Fruit fly (Drosophila melanogaster): ENCODE results near the gene hzg.

DNA sequence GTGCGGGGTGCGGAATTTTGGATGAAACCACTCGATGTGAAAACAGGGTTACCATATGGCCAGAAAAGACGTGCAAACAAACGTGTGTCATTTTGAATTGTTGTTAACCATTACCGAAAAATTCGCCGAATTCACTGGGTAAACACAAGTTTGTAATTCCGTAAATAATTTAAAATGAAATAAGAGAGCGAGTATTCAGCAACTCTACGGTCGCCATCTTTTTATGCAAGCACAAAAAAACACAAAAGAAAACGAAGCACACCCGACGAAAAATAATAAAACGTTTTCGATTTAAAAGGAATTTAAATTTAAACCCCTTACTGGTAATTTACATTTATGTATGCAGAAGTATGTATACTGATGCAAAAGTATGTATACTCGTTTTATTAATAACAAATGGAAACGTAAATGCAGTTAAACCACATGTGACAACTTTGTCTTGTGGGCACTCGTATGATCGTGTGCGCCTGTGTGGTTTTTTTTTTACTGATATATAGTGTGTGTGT is 41.3 kb upstream of the hzg start:
- TF ChIP-seq tai (GFP tag; optimal IDR thresholded peaks at IDR 0.05) (peak; percentile 90), psq (GFP tag; optimal IDR thresholded peaks at IDR 0.05) (peak; percentile 95)

Data from whole organism, wandering third instar larva.